Worm (Caenorhabditis elegans): ENCODE results near the gene tex-2.

The tex-2 gene

DNA sequence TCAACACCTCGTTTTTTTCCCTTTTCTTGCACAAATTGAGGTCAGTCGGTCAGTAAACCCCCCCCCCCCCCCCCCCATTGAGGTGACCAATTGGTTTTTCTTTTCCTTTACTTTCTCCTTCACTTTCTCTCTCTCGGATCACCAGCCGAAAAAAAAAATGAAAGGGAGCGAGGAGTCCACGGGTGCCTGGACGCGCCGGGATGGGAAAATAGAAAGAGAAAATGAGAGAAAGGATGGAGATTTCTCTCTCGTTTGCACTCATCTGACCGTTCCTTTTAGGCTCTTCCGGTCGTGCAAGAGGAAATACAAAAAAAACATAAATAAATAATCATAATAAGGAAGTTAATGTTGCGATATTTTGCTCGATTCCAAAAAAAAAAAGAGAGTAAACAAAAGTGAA is 25.7 kb upstream of the tex-2 start (continued):
- TF ChIP-seq daf-12 (tag; optimal IDR thresholded peaks at IDR 0.05) (no peak), R02D3.7 (tag; optimal IDR thresholded peaks at IDR 0.05) (no peak), unc-39 (tag; optimal IDR thresholded peaks at IDR 0.05) (no peak), dve-1 (tag; optimal IDR thresholded peaks at IDR 0.05; ENCODE audit: insufficient read depth) (peak; percentile 15), daf-16 (GFP tag; optimal IDR thresholded peaks at IDR 0.05) (no peak), daf-16 (tag; optimal IDR thresholded peaks at IDR 0.05) (no peak), cey-2 (tag; optimal IDR thresholded peaks at IDR 0.05; ENCODE audit: borderline replicate concordance, insufficient read depth) (no peak), Y105C5A.15 (GFP tag; IDR thresholded peaks at IDR 0.05) (no peak), ZK337.2 (GFP tag; IDR thresholded peaks at IDR 0.05) (no peak), aly-2 (tag; optimal IDR thresholded peaks at IDR 0.05) (no peak), egl-27 (tag; optimal IDR thresholded peaks at IDR 0.05) (no peak), hmg-1.1 (GFP tag; IDR thresholded peaks at IDR 0.05) (no peak), vab-7 (GFP tag; IDR thresholded peaks at IDR 0.05) (no peak), nhr-28 (tag; optimal IDR thresholded peaks at IDR 0.05) (peak; percentile 28), mdt-29 (GFP tag; IDR thresholded peaks at IDR 0.05) (no peak), set-16 (GFP tag; IDR thresholded peaks at IDR 0.05) (peak; percentile 37; the same call in 1 of the 2 replicates), tag-97 (GFP tag; IDR thresholded peaks at IDR 0.05) (no peak), pqm-1 (tag; optimal IDR thresholded peaks at IDR 0.05) (no peak), lin-29 (GFP tag; IDR thresholded peaks at IDR 0.05) (no peak), ztf-7 (tag; optimal IDR thresholded peaks at IDR 0.05) (no peak), ceh-32 (tag; optimal IDR thresholded peaks at IDR 0.05; ENCODE audit: poor library complexity) (no peak), madf-9 (GFP tag; conservative IDR thresholded peaks at IDR 0.05) (no peak), T20F7.1 (GFP tag; optimal IDR thresholded peaks at IDR 0.05) (no peak), nhr-237 (tag; optimal IDR thresholded peaks at IDR 0.05) (no peak), nhr-41 (GFP tag; IDR thresholded peaks at IDR 0.05) (no peak), T26A8.4 (GFP tag; IDR thresholded peaks at IDR 0.05) (no peak), F49E8.2 (tag; optimal IDR thresholded peaks at IDR 0.05; ENCODE audit: borderline replicate concordance) (no peak), ceh-28 (tag; optimal IDR thresholded peaks at IDR 0.05) (no peak), unc-130 (GFP tag; optimal IDR thresholded peaks at IDR 0.05) (no peak), unc-62 (GFP tag; optimal IDR thresholded peaks at IDR 0.05 in 1 of 2) (peak in 1 of 2 experiments; percentile 3), unc-62 (tag; optimal IDR thresholded peaks at IDR 0.05) (no peak), lin-39 (tag; optimal IDR thresholded peaks at IDR 0.05) (no peak), lsy-2 (tag; optimal IDR thresholded peaks at IDR 0.05) (no peak), egl-43 (GFP tag; IDR thresholded peaks at IDR 0.05) (no peak), hlh-30 (tag; optimal IDR thresholded peaks at IDR 0.05; ENCODE audit: insufficient read depth) (peak; percentile 3), arid-1 (GFP tag; conservative IDR thresholded peaks at IDR 0.05) (no peak), nhr-48 (tag; optimal IDR thresholded peaks at IDR 0.05) (no peak)

DNA sequence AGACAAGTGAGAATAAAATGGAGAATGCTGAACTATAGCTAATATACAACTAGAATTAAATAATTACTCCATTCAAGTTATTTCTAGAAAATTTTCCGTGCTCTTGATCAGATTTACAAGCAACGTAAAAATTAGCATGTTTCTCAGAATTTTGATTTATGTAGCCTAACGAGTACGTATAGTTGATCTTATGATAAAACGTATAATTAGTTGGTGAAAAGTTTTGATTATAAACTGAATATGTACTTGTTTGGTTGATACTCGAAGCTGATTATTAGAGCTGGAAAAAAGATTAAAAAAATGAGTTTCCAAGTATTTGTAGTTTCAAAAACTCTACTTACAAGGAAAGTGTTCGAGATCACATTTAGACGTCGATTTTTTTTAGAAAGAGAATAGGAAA is 23.1 kb upstream of the tex-2 start:
- TF ChIP-seq nhr-25 (tag; optimal IDR thresholded peaks at IDR 0.05; ENCODE audit: borderline replicate concordance, insufficient read depth) (no peak), fkh-10 (GFP tag; optimal IDR thresholded peaks at IDR 0.05) (no peak), nhr-11 (tag; optimal IDR thresholded peaks at IDR 0.05) (peak; percentile 66), aha-1 (tag) (peak; percentile 74), ceh-62 (tag; optimal IDR thresholded peaks at IDR 0.05) (no peak), nhr-41 (GFP tag; IDR thresholded peaks at IDR 0.05) (no peak), ctbp-1 (GFP tag; IDR thresholded peaks at IDR 0.05) (no peak), fos-1 (tag; optimal IDR thresholded peaks at IDR 0.05) (no peak), daf-19 (GFP tag; conservative IDR thresholded peaks at IDR 0.05) (no peak)

All from whole organism, L4 larva.